Worm (Caenorhabditis elegans) whole organism, midembryonic: ENCODE results near the gene C06C6.7.

Experiments
- T22C8.4 ChIP-seq: fragments of 200-800 bp; sonication (Bioruptor generic); IDR thresholded peaks from 2 replicates; pipeline ENCODE4 v1.3.6; 2022; ENCODE audit warnings: missing genetic modification characterization, missing compliant biosample characterization
- cog-1 ChIP-seq: sonication (generic microtip); optimal IDR thresholded peaks from 2 replicates; lab custom pipeline; 2016; ENCODE audit warnings: missing genetic modification characterization, missing compliant biosample characterization
- flt-1 ChIP-seq: fragments of 200-800 bp; sonication (Bioruptor generic); IDR thresholded peaks from 2 replicates; pipeline ENCODE4 v1.3.6; 2022; ENCODE audit warnings: missing genetic modification characterization, missing compliant biosample characterization
- klf-2 ChIP-seq: fragments of 200-800 bp; sonication (Bioruptor generic); conservative IDR thresholded peaks from 2 replicates; pipeline ENCODE4 v1.3.6; 2022; ENCODE audit warnings: missing genetic modification reagents, missing genetic modification characterization, missing compliant biosample characterization
- med-1 ChIP-seq: sonication (generic microtip); optimal IDR thresholded peaks from 2 replicates; lab custom pipeline; 2017; ENCODE audit warnings: missing genetic modification characterization, mild to moderate bottlenecking, missing compliant biosample characterization, antibody characterized with exemption, missing genetic modification reagents; ENCODE audit not compliant: insufficient read depth
- ref-1 ChIP-seq: fragments of 200-800 bp; sonication (Bioruptor generic); conservative IDR thresholded peaks from 2 replicates; pipeline ENCODE4 v1.3.6; 2022; ENCODE audit warnings: missing genetic modification reagents, missing genetic modification characterization, missing compliant biosample characterization
- tab-1 ChIP-seq: fragments of 200-800 bp; sonication (Bioruptor generic); IDR thresholded peaks from 2 replicates; pipeline ENCODE4 v1.3.6; 2022; ENCODE audit warnings: missing genetic modification characterization, missing compliant biosample characterization
- ztf-23 ChIP-seq: fragments of 200-800 bp; sonication (Bioruptor generic); IDR thresholded peaks from 2 replicates; pipeline ENCODE4 v1.3.6; 2022; ENCODE audit warnings: missing genetic modification reagents, missing genetic modification characterization, missing compliant biosample characterization
- ztf-29 ChIP-seq: fragments of 200-800 bp; sonication (Bioruptor generic); IDR thresholded peaks from 2 replicates; pipeline ENCODE4 v1.3.6; 2022; ENCODE audit warnings: missing genetic modification reagents, missing genetic modification characterization, missing compliant biosample characterization

C06C6.7 gene

DNA sequence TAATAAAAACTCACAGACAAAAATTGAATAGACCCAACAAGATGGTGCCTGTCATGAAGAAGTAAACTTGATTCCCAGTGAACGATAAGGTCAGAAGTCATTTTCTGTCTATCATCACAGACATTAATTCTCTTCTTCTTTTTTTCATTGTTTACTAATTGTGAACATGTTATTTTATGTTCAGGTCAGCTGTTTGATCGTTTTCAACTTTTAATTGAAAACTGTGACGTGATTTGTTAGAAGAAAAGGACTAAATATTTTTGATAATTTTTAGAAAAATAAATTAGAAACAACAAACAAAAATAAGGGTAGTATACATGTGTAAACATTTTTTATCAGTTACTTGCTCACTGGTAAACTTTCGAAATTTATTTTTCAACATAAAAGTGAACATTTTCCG, 22.3 kb upstream of the C06C6.7 start, which contains the start of gene F36G9.7:
TSS of gene F36G9.7 (minus strand) at position 101 of the 400 bp plus-strand sequence.
- TF ChIP-seq tab-1 (GFP tag; lab: Robert Waterston, UW) (no peak), ztf-29 (GFP tag; lab: Robert Waterston, UW) (no peak), ztf-23 (GFP tag; lab: Robert Waterston, UW) (no peak), med-1 (GFP tag; lab: Kevin White, UChicago) (no peak), klf-2 (GFP tag; lab: Robert Waterston, UW) (no peak), T22C8.4 (GFP tag; lab: Robert Waterston, UW) (no peak), cog-1 (tag; lab: Kevin White, UChicago) (no peak), ref-1 (GFP tag; lab: Robert Waterston, UW) (no peak), flt-1 (GFP tag; lab: Robert Waterston, UW) (no peak)

DNA sequence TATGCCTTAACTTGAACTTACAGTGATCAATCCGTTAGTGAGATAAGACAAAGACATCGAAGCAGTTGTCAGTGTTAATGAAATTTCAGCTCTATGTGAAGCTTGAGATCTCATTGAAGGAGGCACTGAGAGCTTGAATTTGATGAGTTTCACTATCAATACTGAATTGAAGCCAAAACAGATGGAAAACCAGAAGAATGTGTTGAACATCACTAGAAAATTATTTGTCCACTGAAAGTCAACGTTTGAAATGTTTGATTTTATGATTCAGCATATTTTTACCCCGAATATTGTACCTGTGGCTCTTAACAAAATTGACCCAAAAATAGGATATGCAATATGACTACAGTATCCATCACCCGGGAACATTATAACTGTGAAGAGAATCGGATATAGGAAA, 21.1 kb upstream of the C06C6.7 start:
- TF ChIP-seq flt-1 (GFP tag; lab: Robert Waterston, UW) (no peak), cog-1 (tag; lab: Kevin White, UChicago) (no peak), tab-1 (GFP tag; lab: Robert Waterston, UW) (no peak), ref-1 (GFP tag; lab: Robert Waterston, UW) (no peak), ztf-29 (GFP tag; lab: Robert Waterston, UW) (no peak), med-1 (GFP tag; lab: Kevin White, UChicago) (no peak), T22C8.4 (GFP tag; lab: Robert Waterston, UW) (no peak), ztf-23 (GFP tag; lab: Robert Waterston, UW) (no peak), klf-2 (GFP tag; lab: Robert Waterston, UW) (no peak)

ce11 chrV:15972484-15972883, 19.5 kb upstream of the C06C6.7 start, which contains the start of gene sru-23:
Gene sru-23 (minus strand): TSS chrV:15972584.
- TF ChIP-seq T22C8.4 (GFP tag; lab: Robert Waterston, UW) (no peak), tab-1 (GFP tag; lab: Robert Waterston, UW) (no peak), cog-1 (tag; lab: Kevin White, UChicago) (no peak), klf-2 (GFP tag; lab: Robert Waterston, UW) (no peak), flt-1 (GFP tag; lab: Robert Waterston, UW) (no peak), ztf-29 (GFP tag; lab: Robert Waterston, UW) (no peak), ztf-23 (GFP tag; lab: Robert Waterston, UW) (no peak), med-1 (GFP tag; lab: Kevin White, UChicago) (no peak), ref-1 (GFP tag; lab: Robert Waterston, UW) (no peak)

- no peak for TF ChIP-seq ztf-29 (GFP tag; lab: Robert Waterston, UW)
- no peak for TF ChIP-seq med-1 (GFP tag; lab: Kevin White, UChicago)
These were observed 17.1 kb upstream of the C06C6.7 start, which contains the start of gene sru-22 for ce11 chrV:15974836-15975235. Gene sru-22 (minus strand): TSS chrV:15974936.

DNA sequence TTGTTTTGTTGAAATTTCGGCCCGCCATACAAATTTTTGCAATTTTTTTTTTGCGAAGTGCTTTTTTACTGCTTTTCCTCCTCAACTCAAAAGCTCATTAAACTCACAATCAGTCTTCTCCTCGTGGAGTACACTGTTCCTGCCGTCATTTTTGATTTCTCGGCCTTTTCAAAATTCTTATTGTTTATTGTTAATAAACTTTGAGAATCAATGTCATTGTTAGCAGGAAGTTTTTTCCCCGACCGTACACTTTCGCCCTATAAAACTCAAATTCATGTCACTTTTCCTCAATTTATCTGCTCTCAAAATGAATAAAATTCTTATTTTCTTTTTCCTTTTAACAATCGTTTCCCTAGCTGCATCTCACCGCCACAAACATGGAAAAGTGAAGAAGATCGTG, 16.1 kb upstream of the C06C6.7 start, which contains the start of gene clec-232:
TSS of gene clec-232 (plus strand) at position 301 of the 400 bp plus-strand sequence.
- no peak for TF ChIP-seq ztf-29 (GFP tag; lab: Robert Waterston, UW)
- no peak for TF ChIP-seq T22C8.4 (GFP tag; lab: Robert Waterston, UW)
- no peak for TF ChIP-seq klf-2 (GFP tag; lab: Robert Waterston, UW)
- TF ChIP-seq ref-1 (GFP tag; lab: Robert Waterston, UW): no peak
- TF ChIP-seq tab-1 (GFP tag; lab: Robert Waterston, UW): no peak

DNA sequence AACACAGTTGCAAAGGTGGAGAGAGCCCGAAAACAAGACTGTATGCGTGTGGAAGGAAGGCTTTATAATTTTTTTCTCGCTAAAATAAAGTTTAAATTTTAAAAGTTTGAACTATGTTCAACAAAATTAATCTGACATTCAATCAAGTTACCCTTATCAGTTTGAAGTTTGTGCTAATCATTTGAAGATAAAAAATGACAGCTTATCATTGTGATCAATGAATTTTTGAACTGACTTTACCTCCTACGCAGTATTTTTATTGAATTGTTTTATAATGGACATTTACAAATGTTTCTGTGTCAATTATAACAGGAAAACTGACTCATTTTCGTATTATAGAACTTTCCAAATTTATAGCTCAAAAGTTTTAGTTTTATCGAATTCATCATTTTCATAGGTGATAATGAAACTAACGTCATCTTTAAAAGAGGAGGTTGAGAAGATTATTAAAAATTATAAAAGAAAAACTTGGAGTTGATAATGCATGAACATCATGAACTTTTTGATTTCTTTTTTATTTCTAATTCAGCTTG, 13.7 kb upstream of the C06C6.7 start, which contains the start of gene oac-20:
TSS of gene oac-20 (plus strand) at position 483 of the 533 bp plus-strand sequence.
- no peak for TF ChIP-seq T22C8.4 (GFP tag; lab: Robert Waterston, UW)
- no peak for TF ChIP-seq klf-2 (GFP tag; lab: Robert Waterston, UW)
- TF ChIP-seq ztf-29 (GFP tag; lab: Robert Waterston, UW): no peak
- TF ChIP-seq cog-1 (tag; lab: Kevin White, UChicago): no peak
- no peak for TF ChIP-seq ztf-23 (GFP tag; lab: Robert Waterston, UW)
- TF ChIP-seq tab-1 (GFP tag; lab: Robert Waterston, UW): no peak
- no peak for TF ChIP-seq med-1 (GFP tag; lab: Kevin White, UChicago)
- TF ChIP-seq ref-1 (GFP tag; lab: Robert Waterston, UW): no peak
- TF ChIP-seq flt-1 (GFP tag; lab: Robert Waterston, UW): no peak

- TF ChIP-seq med-1 (GFP tag; lab: Kevin White, UChicago) (no peak), klf-2 (GFP tag; lab: Robert Waterston, UW) (no peak), ztf-29 (GFP tag; lab: Robert Waterston, UW) (no peak), ztf-23 (GFP tag; lab: Robert Waterston, UW) (no peak)
These were observed 9.1 kb upstream of the C06C6.7 start, which contains the start of the genes fbxa-99 and F36G9.13 for ce11 chrV:15982733-15983344. Gene fbxa-99 (minus strand): TSS chrV:15982854. Gene F36G9.13 (plus strand): TSS chrV:15983294.

ce11 chrV:15988074-15988473, 3.9 kb upstream of the C06C6.7 start, which contains the start of gene F36G9.15:
Gene F36G9.15 (minus strand): TSS chrV:15988174.
- TF ChIP-seq T22C8.4 (GFP tag; lab: Robert Waterston, UW): no peak

- TF ChIP-seq ztf-23 (GFP tag; lab: Robert Waterston, UW) (no peak), cog-1 (tag; lab: Kevin White, UChicago) (no peak), ref-1 (GFP tag; lab: Robert Waterston, UW) (no peak), klf-2 (GFP tag; lab: Robert Waterston, UW) (no peak), ztf-29 (GFP tag; lab: Robert Waterston, UW) (no peak), flt-1 (GFP tag; lab: Robert Waterston, UW) (no peak), tab-1 (GFP tag; lab: Robert Waterston, UW) (no peak), T22C8.4 (GFP tag; lab: Robert Waterston, UW) (no peak), med-1 (GFP tag; lab: Kevin White, UChicago) (no peak)
These were observed 4.8 kb downstream of the C06C6.7 start, which contains the start of the genes C06C6.9 and C06C6.8 for ce11 chrV:15996655-15997186. Gene C06C6.9 (minus strand): TSS chrV:15996755. Gene C06C6.8 (plus strand): TSS chrV:15997136.
